Worm (Caenorhabditis elegans) whole organism, L4 larva: Measurements from ENCODE around the gene cpf-2.

Experiments used
- F26F4.8 ChIP-seq: fragments of 200-800 bp; sonication (Bioruptor generic); conservative IDR thresholded peaks from 2 replicates; pipeline ENCODE4 v1.3.6; 2022; ENCODE audit warnings: missing genetic modification characterization, missing compliant biosample characterization
- F37D6.2 ChIP-seq: sonication (generic microtip); optimal IDR thresholded peaks from 2 replicates; lab custom pipeline; 2016; ENCODE audit warnings: mild to moderate bottlenecking, missing genetic modification characterization, missing compliant biosample characterization
- F44E2.7 ChIP-seq: fragments of 200-800 bp; sonication (Bioruptor generic); IDR thresholded peaks from 2 replicates; pipeline ENCODE4 v2.1.2; 2022; ENCODE audit warnings: missing genetic modification characterization, missing compliant biosample characterization
- F49E8.2 ChIP-seq: sonication (generic microtip); optimal IDR thresholded peaks from 2 replicates; lab custom pipeline; 2016; ENCODE audit warnings: missing compliant biosample characterization, mild to moderate bottlenecking, missing genetic modification characterization, borderline replicate concordance
- R02D3.7 ChIP-seq: fragments of 150-350 bp; sonication (generic microtip); optimal IDR thresholded peaks from 3 replicates; lab custom pipeline; 2014; ENCODE audit warnings: missing biosample characterization, missing genetic modification characterization
- Y75B8A.6 ChIP-seq: fragments of 200-800 bp; sonication (Bioruptor generic); IDR thresholded peaks from 2 replicates; pipeline ENCODE4 v1.3.6; 2022; ENCODE audit warnings: missing genetic modification reagents, missing genetic modification characterization, missing compliant biosample characterization
- aha-1 ChIP-seq: fragments of 150-350 bp; peaks from one replicate; lab custom pipeline; 2014; ENCODE audit warnings: missing biosample characterization, missing genetic modification characterization
- aly-2 ChIP-seq: sonication (generic microtip); optimal IDR thresholded peaks from 2 replicates; lab custom pipeline; 2018; ENCODE audit warnings: missing biosample characterization, missing genetic modification characterization
- arid-1 ChIP-seq: fragments of 200-800 bp; sonication (Bioruptor generic); conservative IDR thresholded peaks from 2 replicates; pipeline ENCODE4 v1.3.6; 2022; ENCODE audit warnings: missing genetic modification reagents, missing genetic modification characterization, missing compliant biosample characterization
- ceh-20 ChIP-seq: fragments of 200-800 bp; sonication (Bioruptor generic); IDR thresholded peaks from 2 replicates; pipeline ENCODE4 v1.3.6; 2022; ENCODE audit warnings: missing genetic modification reagents, missing genetic modification characterization, missing compliant biosample characterization
- ceh-32 ChIP-seq: sonication (generic microtip); optimal IDR thresholded peaks from 2 replicates; lab custom pipeline; 2016; ENCODE audit warnings: mild to moderate bottlenecking, missing genetic modification characterization, missing compliant biosample characterization; ENCODE audit not compliant: poor library complexity
- ceh-62 ChIP-seq: sonication (generic microtip); optimal IDR thresholded peaks from 2 replicates; lab custom pipeline; 2017; ENCODE audit warnings: missing biosample characterization, missing genetic modification characterization
- ces-1 ChIP-seq: fragments of 150-350 bp; sonication (generic microtip); optimal IDR thresholded peaks from 4 replicates; lab custom pipeline; 2014; ENCODE audit warnings: missing biosample characterization, missing genetic modification reagents, missing genetic modification characterization
- daf-12 ChIP-seq: fragments of 150-350 bp; optimal IDR thresholded peaks from 2 replicates; lab custom pipeline; 2014; ENCODE audit warnings: missing biosample characterization, missing genetic modification reagents, missing genetic modification characterization
- daf-16 ChIP-seq, 3 experiments: sonication (generic microtip); optimal IDR thresholded peaks; 2 replicates each; lab custom pipeline; 2016 to 2017; ENCODE audit warnings: missing genetic modification characterization in 3 of 3, missing genetic modification reagents in 3 of 3, mild to moderate bottlenecking in 2 of 3, missing compliant biosample characterization in 2 of 3, missing biosample characterization in 1 of 3, moderate library complexity in 1 of 3
- daf-8 ChIP-seq: fragments of 200-800 bp; sonication (Bioruptor generic); IDR thresholded peaks from 2 replicates; pipeline ENCODE4 v1.3.6; 2022; ENCODE audit warnings: missing genetic modification characterization, missing compliant biosample characterization
- dpl-1 ChIP-seq: fragments of 150-350 bp; optimal IDR thresholded peaks from 2 replicates; lab custom pipeline; 2014; ENCODE audit warnings: missing biosample characterization, missing genetic modification reagents, missing genetic modification characterization
- dve-1 ChIP-seq: sonication (generic microtip); optimal IDR thresholded peaks from 2 replicates; lab custom pipeline; 2017; ENCODE audit warnings: antibody characterized with exemption, mild to moderate bottlenecking, missing genetic modification characterization, missing compliant biosample characterization; ENCODE audit not compliant: insufficient read depth
- fkh-10 ChIP-seq: fragments of 150-350 bp; optimal IDR thresholded peaks from 2 replicates; lab custom pipeline; 2014; ENCODE audit warnings: missing biosample characterization, missing genetic modification reagents, missing genetic modification characterization
- gei-8 ChIP-seq: fragments of 200-800 bp; sonication (Bioruptor generic); optimal IDR thresholded peaks from 2 replicates; lab custom pipeline; 2018; ENCODE audit warnings: mild to moderate bottlenecking, missing genetic modification characterization, missing compliant biosample characterization
- hif-1 ChIP-seq, 2 experiments: sonication (generic microtip); optimal IDR thresholded peaks; 2 replicates each; lab custom pipeline; 2016 to 2017; ENCODE audit warnings: missing compliant biosample characterization in 2 of 2, missing genetic modification characterization in 2 of 2, missing genetic modification reagents in 2 of 2, missing genotype in 2 of 2, mild to moderate bottlenecking in 1 of 2
- hlh-11 ChIP-seq: fragments of 200-800 bp; sonication (Bioruptor generic); optimal IDR thresholded peaks from 2 replicates; lab custom pipeline; 2018; ENCODE audit warnings: mild to moderate bottlenecking, missing genetic modification characterization, missing compliant biosample characterization
- jun-1 ChIP-seq: fragments of 150-350 bp; optimal IDR thresholded peaks from 2 replicates; lab custom pipeline; 2014; ENCODE audit warnings: missing biosample characterization, missing genetic modification reagents, missing genetic modification characterization
- lin-1 ChIP-seq: fragments of 200-800 bp; sonication (Bioruptor generic); IDR thresholded peaks from 2 replicates; pipeline ENCODE4 v1.3.6; 2022; ENCODE audit warnings: missing genetic modification reagents, missing genetic modification characterization, missing compliant biosample characterization
- lin-29 ChIP-seq: fragments of 200-800 bp; sonication (Bioruptor generic); IDR thresholded peaks from 2 replicates; pipeline ENCODE4 v1.3.6; 2022; ENCODE audit warnings: missing genetic modification reagents, missing genetic modification characterization, missing compliant biosample characterization
- madf-5 ChIP-seq, 2 experiments: fragments of 200-800 bp; sonication (Bioruptor generic); IDR thresholded peaks; 2 replicates each; pipeline ENCODE4 v1.3.6; 2022; ENCODE audit warnings: missing compliant biosample characterization in 2 of 2, missing genetic modification characterization in 2 of 2
- madf-9 ChIP-seq: fragments of 200-800 bp; sonication (Bioruptor generic); conservative IDR thresholded peaks from 2 replicates; pipeline ENCODE4 v1.3.6; 2022; ENCODE audit warnings: missing genetic modification reagents, missing genetic modification characterization, missing compliant biosample characterization
- mdl-1 ChIP-seq, 2 experiments: fragments of 150-350 bp in 1 of 2; sonication (generic microtip) in 1 of 2; optimal IDR thresholded peaks; 2 replicates each; lab custom pipeline; 2014 to 2017; ENCODE audit warnings: missing biosample characterization in 2 of 2, missing genetic modification characterization in 2 of 2
- mdt-29 ChIP-seq: fragments of 200-800 bp; sonication (Bioruptor generic); IDR thresholded peaks from 2 replicates; pipeline ENCODE4 v1.3.6; 2022; ENCODE audit warnings: missing genetic modification reagents, missing genetic modification characterization, missing compliant biosample characterization
- mep-1 ChIP-seq: fragments of 150-350 bp; sonication (generic microtip); optimal IDR thresholded peaks from 3 replicates; lab custom pipeline; 2014; ENCODE audit warnings: missing biosample characterization, missing genetic modification characterization
- mxl-2 ChIP-seq: fragments of 200-800 bp; sonication (Bioruptor generic); conservative IDR thresholded peaks from 2 replicates; pipeline ENCODE4 v1.3.6; 2022; ENCODE audit warnings: missing genetic modification reagents, missing genetic modification characterization, missing compliant biosample characterization
- nhr-10 ChIP-seq: fragments of 150-350 bp; optimal IDR thresholded peaks from 2 replicates; lab custom pipeline; 2014; ENCODE audit warnings: missing biosample characterization, missing genetic modification characterization
- nhr-102 ChIP-seq: sonication (generic microtip); optimal IDR thresholded peaks from 2 replicates; lab custom pipeline; 2016; ENCODE audit warnings: mild to moderate bottlenecking, missing genetic modification characterization, moderate library complexity, missing compliant biosample characterization
- nhr-11 ChIP-seq: fragments of 150-350 bp; optimal IDR thresholded peaks from 2 replicates; lab custom pipeline; 2014; ENCODE audit warnings: missing biosample characterization, missing genetic modification characterization
- nhr-237 ChIP-seq: sonication (generic microtip); optimal IDR thresholded peaks from 2 replicates; lab custom pipeline; 2017; ENCODE audit warnings: missing biosample characterization, missing genetic modification characterization
- nhr-25 ChIP-seq: sonication (generic microtip); optimal IDR thresholded peaks from 2 replicates; lab custom pipeline; 2017; ENCODE audit warnings: missing genetic modification characterization, mild to moderate bottlenecking, missing compliant biosample characterization, antibody characterized with exemption, moderate library complexity, borderline replicate concordance; ENCODE audit not compliant: insufficient read depth
- nhr-41 ChIP-seq: fragments of 200-800 bp; sonication (Bioruptor generic); IDR thresholded peaks from 2 replicates; pipeline ENCODE4 v1.3.6; 2022; ENCODE audit warnings: missing genetic modification reagents, missing genetic modification characterization, missing compliant biosample characterization
- nhr-76 ChIP-seq: fragments of 150-350 bp; optimal IDR thresholded peaks from 2 replicates; lab custom pipeline; 2014; ENCODE audit warnings: missing biosample characterization, missing genetic modification characterization
- php-3 ChIP-seq: fragments of 200-800 bp; sonication (Bioruptor generic); IDR thresholded peaks from 2 replicates; pipeline ENCODE4 v1.3.6; 2022; ENCODE audit warnings: missing genetic modification reagents, missing genetic modification characterization, missing compliant biosample characterization
- sdz-12 ChIP-seq: fragments of 200-800 bp; sonication (Bioruptor generic); optimal IDR thresholded peaks from 2 replicates; lab custom pipeline; 2018; ENCODE audit warnings: mild to moderate bottlenecking, missing genetic modification characterization, missing compliant biosample characterization
- skn-1 ChIP-seq: fragments of 150-350 bp; optimal IDR thresholded peaks from 2 replicates; lab custom pipeline; 2014; ENCODE audit warnings: missing biosample characterization, missing genetic modification characterization
- snpc-1.2 ChIP-seq: fragments of 200-800 bp; sonication (Bioruptor generic); IDR thresholded peaks from 2 replicates; pipeline ENCODE4 v1.3.6; 2022; ENCODE audit warnings: missing genetic modification reagents, missing genetic modification characterization, missing compliant biosample characterization
- spr-3 ChIP-seq: fragments of 200-800 bp; sonication (Bioruptor generic); optimal IDR thresholded peaks from 2 replicates; lab custom pipeline; 2018; ENCODE audit warnings: mild to moderate bottlenecking, missing genetic modification characterization, missing compliant biosample characterization
- tag-97 ChIP-seq: fragments of 200-800 bp; sonication (Bioruptor generic); IDR thresholded peaks from 2 replicates; pipeline ENCODE4 v1.3.6; 2022; ENCODE audit warnings: missing genetic modification characterization, missing compliant biosample characterization
- tra-1 ChIP-seq: fragments of 200-800 bp; sonication (Bioruptor generic); IDR thresholded peaks from 2 replicates; pipeline ENCODE4 v1.3.6; 2022; ENCODE audit warnings: missing genetic modification reagents, missing genetic modification characterization, missing compliant biosample characterization
- unc-130 ChIP-seq: sonication (generic microtip); optimal IDR thresholded peaks from 2 replicates; lab custom pipeline; 2016; ENCODE audit warnings: missing genetic modification reagents, missing genetic modification characterization, missing compliant biosample characterization
- unc-39 ChIP-seq: sonication (generic microtip); optimal IDR thresholded peaks from 2 replicates; lab custom pipeline; 2017; ENCODE audit warnings: missing biosample characterization, missing genetic modification characterization
- unc-62 ChIP-seq, 3 experiments: fragments of 150-350 bp in 1 of 3; sonication (generic microtip); optimal IDR thresholded peaks in 2 of 3; peaks in 1 of 3; 1 replicate in 1 of 3; 2 replicates in 2 of 3; lab custom pipeline; 2014 to 2017; ENCODE audit warnings: missing biosample characterization in 3 of 3, missing genetic modification characterization in 3 of 3, missing genetic modification reagents in 3 of 3, missing genotype in 1 of 3
- vab-7 ChIP-seq: fragments of 200-800 bp; sonication (Bioruptor generic); IDR thresholded peaks from 2 replicates; pipeline ENCODE4 v1.3.6; 2022; ENCODE audit warnings: missing genetic modification reagents, missing genetic modification characterization, missing compliant biosample characterization
- zfp-2 ChIP-seq: sonication (generic microtip); optimal IDR thresholded peaks from 2 replicates; lab custom pipeline; 2016; ENCODE audit warnings: mild to moderate bottlenecking, missing genetic modification characterization, missing compliant biosample characterization

cpf-2 gene

DNA sequence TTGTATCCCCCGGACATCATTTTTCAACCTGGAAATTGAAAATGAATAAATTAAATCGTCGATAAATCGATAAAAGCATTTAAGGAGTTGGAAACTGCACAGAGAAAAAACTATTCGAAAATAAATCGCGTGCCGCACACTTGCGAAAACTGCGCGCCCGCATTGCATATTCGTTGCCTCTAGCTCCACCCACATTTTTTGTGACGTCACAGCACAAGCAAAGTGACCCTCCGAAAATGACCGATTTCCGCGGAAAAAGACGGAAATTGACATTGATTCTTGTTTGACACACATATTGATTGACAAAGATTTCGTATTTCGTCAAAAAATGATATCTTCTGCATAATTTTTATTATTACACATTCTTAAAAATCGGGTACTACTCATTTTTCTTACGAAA is at the start of gene cpf-2:
Gene cpf-2 (minus strand): TSS at position 28 of the 400 bp plus-strand sequence.
- TF ChIP-seq dpl-1 (GFP tag; lab: Kevin White, UChicago): peak; percentile 59
- no peak for TF ChIP-seq Y75B8A.6
- TF ChIP-seq spr-3: no peak
- TF ChIP-seq sdz-12 (GFP tag; lab: Kevin White, UChicago): no peak
- TF ChIP-seq tra-1 (GFP tag; lab: Robert Waterston, UW): no peak
- TF ChIP-seq hif-1 (tag; optimal IDR thresholded peaks at IDR 0.05; lab: Kevin White, UChicago): peak in 1 of 2 experiments; percentile 48
- no peak for TF ChIP-seq php-3 (GFP tag; lab: Robert Waterston, UW)
- peak; percentile 72 for TF ChIP-seq nhr-25 (tag; lab: Kevin White, UChicago)
- TF ChIP-seq mdl-1 (tag; optimal IDR thresholded peaks at IDR 0.05; lab: Kevin White, UChicago): no peak
- TF ChIP-seq skn-1 (tag; lab: Kevin White, UChicago): no peak
- peak; percentile 58 for TF ChIP-seq unc-130 (GFP tag; lab: Kevin White, UChicago)
- TF ChIP-seq F49E8.2: no peak
- TF ChIP-seq F26F4.8 (GFP tag; lab: Robert Waterston, UW): no peak
- no peak for TF ChIP-seq mxl-2 (GFP tag; lab: Robert Waterston, UW)
- TF ChIP-seq daf-16 (GFP tag; optimal IDR thresholded peaks at IDR 0.05; lab: Kevin White, UChicago): peak in 1 of 2 experiments; percentile 3
- TF ChIP-seq daf-16 (tag; optimal IDR thresholded peaks at IDR 0.05; lab: Kevin White, UChicago): peak; percentile 52
- peak in 1 of 2 experiments; percentile 74 for TF ChIP-seq unc-62 (GFP tag; optimal IDR thresholded peaks at IDR 0.05 in 1 of 2; lab: Kevin White, UChicago)
- no peak for TF ChIP-seq unc-62 (tag; optimal IDR thresholded peaks at IDR 0.05; lab: Kevin White, UChicago)
- no peak for TF ChIP-seq nhr-237 (tag; lab: Kevin White, UChicago)
- no peak for TF ChIP-seq R02D3.7 (tag; lab: Kevin White, UChicago)
- no peak for TF ChIP-seq unc-39 (tag; lab: Kevin White, UChicago)
- TF ChIP-seq daf-12 (tag; lab: Kevin White, UChicago): no peak
- no peak for TF ChIP-seq zfp-2
- TF ChIP-seq dve-1: peak; percentile 49
- no peak for TF ChIP-seq ceh-20 (GFP tag; lab: Robert Waterston, UW)
- peak; percentile 40 for TF ChIP-seq fkh-10 (GFP tag; lab: Kevin White, UChicago)
- TF ChIP-seq arid-1 (GFP tag; lab: Robert Waterston, UW): 0 out of 2 replicates have a peak, but pooled peaks have one; percentile 27
- TF ChIP-seq hlh-11 (tag; lab: Kevin White, UChicago): peak; percentile 61
- TF ChIP-seq ceh-32 (tag; lab: Kevin White, UChicago): no peak
- TF ChIP-seq nhr-76 (tag; lab: Kevin White, UChicago): no peak
- no peak for TF ChIP-seq nhr-11 (tag; lab: Kevin White, UChicago)
- TF ChIP-seq daf-8 (GFP tag; lab: Robert Waterston, UW): no peak
- TF ChIP-seq gei-8 (GFP tag; lab: Kevin White, UChicago): no peak
- TF ChIP-seq lin-1: no peak
- TF ChIP-seq tag-97 (GFP tag; lab: Robert Waterston, UW): no peak
- peak; percentile 17 for TF ChIP-seq ces-1 (GFP tag; lab: Kevin White, UChicago)
- TF ChIP-seq nhr-10 (tag; lab: Kevin White, UChicago): no peak
- peak; percentile 30 for TF ChIP-seq F37D6.2
- no peak for TF ChIP-seq aly-2
- TF ChIP-seq madf-5 (GFP tag; IDR thresholded peaks at IDR 0.05; lab: Robert Waterston, UW): no peak
- no peak for TF ChIP-seq nhr-41 (GFP tag; lab: Robert Waterston, UW)
- TF ChIP-seq snpc-1.2 (GFP tag; lab: Robert Waterston, UW): no peak
- TF ChIP-seq nhr-102 (tag; lab: Kevin White, UChicago): peak; percentile 40
- no peak for TF ChIP-seq lin-29 (GFP tag; lab: Robert Waterston, UW)
- peak; percentile 73 for TF ChIP-seq mep-1 (tag; lab: Kevin White, UChicago)
- TF ChIP-seq vab-7: 0 out of 2 replicates have a peak, but pooled peaks have one; percentile 22
- TF ChIP-seq jun-1: no peak
- no peak for TF ChIP-seq mdt-29 (GFP tag; lab: Robert Waterston, UW)
- no peak for TF ChIP-seq F44E2.7
- TF ChIP-seq madf-9: no peak
- peak; percentile 99 for TF ChIP-seq aha-1 (tag; lab: Kevin White, UChicago)
- no peak for TF ChIP-seq ceh-62 (tag; lab: Kevin White, UChicago)
